Worm (Caenorhabditis elegans): ENCODE data around the gene srh-78.

srh-78 gene

DNA sequence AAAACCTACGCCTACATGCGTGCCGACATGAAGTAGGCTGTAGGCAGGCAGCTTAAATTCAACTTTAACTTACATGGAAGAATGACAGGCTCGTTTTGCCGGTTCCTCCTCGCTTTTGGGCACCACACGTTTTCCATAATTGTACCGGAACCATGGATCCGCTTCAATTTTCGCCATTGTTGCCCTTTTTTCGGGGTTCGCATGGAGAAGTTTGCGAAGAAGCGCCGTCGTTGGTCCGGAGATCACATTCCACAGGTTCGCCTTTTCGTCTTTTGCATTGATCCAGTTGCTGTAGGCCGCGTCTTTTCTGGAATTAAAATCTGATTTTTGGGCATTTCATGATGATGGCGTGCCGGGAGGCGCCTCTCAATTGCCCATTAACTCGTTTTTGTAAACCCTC, 20.1 kb downstream of the srh-78 start:
- no peak for TF ChIP-seq ZK546.5 (tag; optimal IDR thresholded peaks at IDR 0.05)
- TF ChIP-seq F13H6.1 (tag; optimal IDR thresholded peaks at IDR 0.05): no peak
- TF ChIP-seq nhr-10 (tag; optimal IDR thresholded peaks at IDR 0.05): no peak

DNA sequence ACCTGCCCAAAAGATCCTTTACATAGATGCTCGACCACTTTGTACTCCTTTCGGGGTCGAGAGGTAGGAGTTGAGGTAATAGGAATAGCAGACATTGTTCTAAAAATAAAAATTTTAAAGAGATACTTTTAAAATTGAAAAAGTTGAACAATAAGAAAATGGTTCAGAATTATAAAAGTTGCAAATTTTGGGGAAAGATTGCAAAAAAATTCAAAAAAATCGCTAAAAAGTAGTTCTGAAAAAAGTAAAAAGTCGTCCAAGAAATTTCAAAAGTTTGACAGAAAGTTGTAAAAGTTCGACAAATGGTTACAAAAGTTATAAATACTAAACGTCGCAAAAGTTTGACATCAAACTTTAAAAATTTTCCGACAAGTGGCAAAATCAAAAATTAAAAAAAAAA, 21.1 kb downstream of the srh-78 start, which contains the start of gene R02C2.1:
R02C2.1 (minus strand) TSS at position 101 of the 400 bp plus-strand sequence.
- TF ChIP-seq ztf-4 (tag; optimal IDR thresholded peaks at IDR 0.05) (no peak), elt-3 (tag; optimal IDR thresholded peaks at IDR 0.05) (no peak), Y55F3AM.14 (GFP tag; optimal IDR thresholded peaks at IDR 0.05) (no peak), sma-9 (GFP tag; optimal IDR thresholded peaks at IDR 0.05) (no peak), sma-9 (tag; optimal IDR thresholded peaks at IDR 0.05) (no peak), R02D3.7 (tag; optimal IDR thresholded peaks at IDR 0.05) (no peak), fos-1 (tag; optimal IDR thresholded peaks at IDR 0.05) (no peak), nhr-23 (tag; optimal IDR thresholded peaks at IDR 0.05) (no peak), skn-1 (tag; optimal IDR thresholded peaks at IDR 0.05) (no peak), aly-2 (tag; optimal IDR thresholded peaks at IDR 0.05) (no peak), peb-1 (tag; optimal IDR thresholded peaks at IDR 0.05) (no peak), nhr-11 (tag; optimal IDR thresholded peaks at IDR 0.05) (no peak), ztf-1 (GFP tag; conservative IDR thresholded peaks at IDR 0.05) (no peak), zag-1 (tag; optimal IDR thresholded peaks at IDR 0.05) (no peak), blmp-1 (tag; optimal IDR thresholded peaks at IDR 0.05; ENCODE audit: insufficient read depth) (no peak), nhr-237 (tag; optimal IDR thresholded peaks at IDR 0.05) (no peak)

DNA sequence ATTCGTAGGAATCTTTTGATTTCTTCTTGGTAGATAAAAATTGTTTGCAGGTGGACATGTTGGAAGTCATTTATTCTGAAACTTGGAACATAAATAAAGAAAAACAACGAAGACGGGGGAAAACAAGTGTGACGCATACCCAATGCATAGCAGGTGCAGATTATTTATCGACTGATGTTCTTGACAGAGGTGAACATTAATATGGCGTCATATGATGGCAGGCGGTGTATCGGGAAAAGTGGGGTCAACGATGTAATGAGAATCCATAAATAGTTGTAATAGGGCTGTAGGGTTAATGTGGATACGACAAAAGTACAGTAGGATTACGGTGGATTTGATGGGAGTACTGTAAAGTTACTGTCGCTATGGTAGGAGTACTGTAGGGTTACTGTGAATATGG, 23.3 kb downstream of the srh-78 start, which contains the start of gene txt-2:
txt-2 (minus strand) TSS at position 214 of the 400 bp plus-strand sequence.
- TF ChIP-seq unc-39 (tag; optimal IDR thresholded peaks at IDR 0.05) (no peak), F13H6.1 (tag; optimal IDR thresholded peaks at IDR 0.05) (no peak), nhr-6 (tag; optimal IDR thresholded peaks at IDR 0.05) (no peak), nhr-10 (tag; optimal IDR thresholded peaks at IDR 0.05) (no peak), aly-2 (tag; optimal IDR thresholded peaks at IDR 0.05) (no peak), nhr-21 (tag; optimal IDR thresholded peaks at IDR 0.05) (no peak), fos-1 (tag; optimal IDR thresholded peaks at IDR 0.05) (no peak), unc-55 (GFP tag; optimal IDR thresholded peaks at IDR 0.05) (no peak), alr-1 (tag; optimal IDR thresholded peaks at IDR 0.05) (no peak), lsy-2 (tag; optimal IDR thresholded peaks at IDR 0.05) (no peak), mab-5 (tag; optimal IDR thresholded peaks at IDR 0.05) (no peak), ama-1 (optimal IDR thresholded peaks at IDR 0.05) (no peak)

ce11 chrV:242518-242917, 25.6 kb downstream of the srh-78 start, which contains the start of gene R02C2.7:
R02C2.7 (minus strand) TSS chrV:242618.
- TF ChIP-seq nhr-6 (tag; optimal IDR thresholded peaks at IDR 0.05): no peak
- no peak for TF ChIP-seq ztf-11 (tag; optimal IDR thresholded peaks at IDR 0.05)
- TF ChIP-seq C34F6.9 (tag; optimal IDR thresholded peaks at IDR 0.05): no peak
- TF ChIP-seq ztf-1 (GFP tag; conservative IDR thresholded peaks at IDR 0.05): no peak
- no peak for TF ChIP-seq snpc-4 (tag; optimal IDR thresholded peaks at IDR 0.05)
- no peak for TF ChIP-seq mdl-1 (tag; optimal IDR thresholded peaks at IDR 0.05)
- no peak for TF ChIP-seq peb-1 (tag; optimal IDR thresholded peaks at IDR 0.05)
- no peak for TF ChIP-seq nhr-10 (tag; optimal IDR thresholded peaks at IDR 0.05)
- no peak for TF ChIP-seq crh-2 (tag; optimal IDR thresholded peaks at IDR 0.05)
- no peak for TF ChIP-seq nhr-77 (tag; optimal IDR thresholded peaks at IDR 0.05)
- TF ChIP-seq unc-62 (GFP tag; optimal IDR thresholded peaks at IDR 0.05): no peak

DNA sequence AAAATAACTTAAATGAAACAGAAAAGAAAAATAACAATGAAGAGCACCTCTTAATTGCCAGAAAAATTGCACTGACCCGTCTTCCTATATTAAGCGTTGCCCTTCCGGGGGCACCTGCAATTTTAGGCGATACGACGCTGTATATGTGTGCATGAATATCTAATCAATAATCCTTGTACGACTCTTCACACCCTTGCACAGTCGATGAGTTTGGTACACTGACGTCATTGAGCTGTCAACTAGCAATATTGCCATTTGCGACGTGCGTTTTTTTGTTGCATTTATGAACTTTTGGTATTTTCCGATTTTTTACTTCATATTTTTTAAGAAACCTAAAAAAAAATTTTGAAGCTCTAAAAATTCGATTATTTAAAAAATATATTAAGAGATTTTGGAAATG, 29.1 kb downstream of the srh-78 start, which contains the start of gene kin-34:
kin-34 (minus strand) TSS at position 101 of the 400 bp plus-strand sequence.
- TF ChIP-seq nhr-25 (tag; optimal IDR thresholded peaks at IDR 0.05) (no peak), unc-39 (tag; optimal IDR thresholded peaks at IDR 0.05) (no peak)

DNA sequence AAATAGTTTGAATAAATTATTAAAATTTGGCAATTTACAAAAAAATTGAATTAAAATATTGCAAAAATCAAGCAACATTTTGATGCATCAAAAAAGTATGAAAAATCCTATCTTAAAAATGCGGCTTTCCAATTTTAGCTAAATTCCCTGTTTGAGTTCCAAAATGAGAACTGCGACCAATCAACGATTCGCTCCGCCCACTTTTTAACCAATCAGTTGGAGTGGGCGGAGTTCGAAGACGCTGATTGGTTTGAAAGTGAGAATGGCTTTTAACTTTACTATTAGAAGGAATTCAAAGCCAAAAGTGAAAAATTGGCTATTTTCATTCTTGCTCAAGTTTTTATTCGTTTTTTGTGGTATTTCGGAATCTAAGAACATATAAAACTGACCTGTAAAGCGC, 30.6 kb downstream of the srh-78 start:
- TF ChIP-seq egl-27 (tag; optimal IDR thresholded peaks at IDR 0.05): no peak
- TF ChIP-seq lin-11 (tag; optimal IDR thresholded peaks at IDR 0.05): no peak
- TF ChIP-seq R02D3.7 (tag; optimal IDR thresholded peaks at IDR 0.05): no peak
- no peak for TF ChIP-seq lin-39 (tag; optimal IDR thresholded peaks at IDR 0.05)
- TF ChIP-seq elt-3 (tag; optimal IDR thresholded peaks at IDR 0.05): no peak
- TF ChIP-seq ceh-82 (tag; optimal IDR thresholded peaks at IDR 0.05): no peak
- TF ChIP-seq mdl-1 (tag; optimal IDR thresholded peaks at IDR 0.05): no peak
- TF ChIP-seq gmeb-1 (tag; optimal IDR thresholded peaks at IDR 0.05): no peak
- no peak for TF ChIP-seq ama-1 (optimal IDR thresholded peaks at IDR 0.05)
- no peak for TF ChIP-seq skn-1 (tag; optimal IDR thresholded peaks at IDR 0.05)
- TF ChIP-seq fos-1 (tag; optimal IDR thresholded peaks at IDR 0.05): no peak
- no peak for TF ChIP-seq Y55F3AM.14 (GFP tag; optimal IDR thresholded peaks at IDR 0.05)
